Worm (Caenorhabditis elegans) whole organism, L3 larva: ENCODE results near the gene C44C10.3.

Source experiments
- R02D3.7 ChIP-seq: fragments of 150-350 bp; optimal IDR thresholded peaks from 2 replicates; lab custom pipeline; 2014; ENCODE audit warnings: missing biosample characterization, missing genetic modification characterization
- ZK546.5 ChIP-seq: sonication (generic microtip); optimal IDR thresholded peaks from 2 replicates; lab custom pipeline; 2017; ENCODE audit warnings: missing biosample characterization, missing genetic modification characterization
- ama-1 ChIP-seq: fragments of 150-350 bp; optimal IDR thresholded peaks from 2 replicates; lab custom pipeline; 2018
- ceh-16 ChIP-seq: sonication (generic microtip); optimal IDR thresholded peaks from 2 replicates; lab custom pipeline; 2017; ENCODE audit warnings: missing biosample characterization, missing genetic modification characterization
- ceh-28 ChIP-seq: fragments of 150-350 bp; optimal IDR thresholded peaks from 2 replicates; lab custom pipeline; 2014; ENCODE audit warnings: missing biosample characterization, missing genetic modification reagents, missing genetic modification characterization
- ceh-82 ChIP-seq: fragments of 150-350 bp; optimal IDR thresholded peaks from 2 replicates; lab custom pipeline; 2014; ENCODE audit warnings: missing biosample characterization, missing genetic modification characterization
- ceh-9 ChIP-seq: sonication (generic microtip); optimal IDR thresholded peaks from 2 replicates; lab custom pipeline; 2018; ENCODE audit warnings: missing biosample characterization, missing genetic modification characterization
- daf-12 ChIP-seq: fragments of 150-350 bp; optimal IDR thresholded peaks from 2 replicates; lab custom pipeline; 2014; ENCODE audit warnings: missing biosample characterization, missing genetic modification reagents, missing genetic modification characterization
- egl-27 ChIP-seq: sonication (generic microtip); optimal IDR thresholded peaks from 4 replicates; lab custom pipeline; 2017; ENCODE audit warnings: missing biosample characterization, missing genetic modification reagents, missing genetic modification characterization
- egl-5 ChIP-seq: fragments of 150-350 bp; optimal IDR thresholded peaks from 2 replicates; lab custom pipeline; 2017; ENCODE audit warnings: missing biosample characterization, missing genetic modification reagents, missing genetic modification characterization, inconsistent platforms
- elt-1 ChIP-seq: fragments of 150-350 bp; optimal IDR thresholded peaks from 2 replicates; lab custom pipeline; 2014; ENCODE audit warnings: missing biosample characterization, missing genetic modification characterization
- elt-2 ChIP-seq: sonication (generic microtip); optimal IDR thresholded peaks from 2 replicates; lab custom pipeline; 2016; ENCODE audit warnings: missing genetic modification reagents, mild to moderate bottlenecking, missing genetic modification characterization, missing compliant biosample characterization
- elt-3 ChIP-seq, 3 experiments: fragments of 150-350 bp in 1 of 3; sonication (generic microtip) in 2 of 3; optimal IDR thresholded peaks; 2 replicates in 2 of 3; 4 replicates in 1 of 3; lab custom pipeline; 2014 to 2017; ENCODE audit warnings: missing biosample characterization in 3 of 3, missing genetic modification characterization in 3 of 3
- fkh-10 ChIP-seq: sonication (generic microtip); optimal IDR thresholded peaks from 2 replicates; lab custom pipeline; 2017; ENCODE audit warnings: missing biosample characterization, missing genetic modification reagents, missing genetic modification characterization
- fos-1 ChIP-seq: fragments of 150-350 bp; optimal IDR thresholded peaks from 2 replicates; lab custom pipeline; 2014; ENCODE audit warnings: missing biosample characterization, missing genetic modification characterization
- hmg-11 ChIP-seq: sonication (generic microtip); optimal IDR thresholded peaks from 2 replicates; lab custom pipeline; 2016; ENCODE audit warnings: missing genetic modification characterization, missing compliant biosample characterization
- jun-1 ChIP-seq: fragments of 150-350 bp; optimal IDR thresholded peaks from 2 replicates; lab custom pipeline; 2014; ENCODE audit warnings: missing biosample characterization, missing genetic modification reagents, missing genetic modification characterization
- lin-15B ChIP-seq: fragments of 150-350 bp; optimal IDR thresholded peaks from 2 replicates; lab custom pipeline; 2014; ENCODE audit warnings: missing biosample characterization, missing genetic modification characterization
- lin-39 ChIP-seq: fragments of 150-350 bp; optimal IDR thresholded peaks from 2 replicates; lab custom pipeline; 2018; ENCODE audit warnings: missing biosample characterization, missing genetic modification reagents, missing genetic modification characterization
- nfya-1 ChIP-seq: sonication (generic microtip); optimal IDR thresholded peaks from 2 replicates; lab custom pipeline; 2017; ENCODE audit warnings: missing genetic modification characterization, mild to moderate bottlenecking, missing compliant biosample characterization, antibody characterized with exemption, moderate library complexity; ENCODE audit not compliant: insufficient read depth
- nhr-11 ChIP-seq: fragments of 150-350 bp; optimal IDR thresholded peaks from 2 replicates; lab custom pipeline; 2014; ENCODE audit warnings: missing biosample characterization, missing genetic modification characterization
- nhr-12 ChIP-seq: fragments of 150-350 bp; optimal IDR thresholded peaks from 2 replicates; lab custom pipeline; 2014; ENCODE audit warnings: missing biosample characterization, missing genetic modification characterization
- nhr-23 ChIP-seq: fragments of 150-350 bp; optimal IDR thresholded peaks from 2 replicates; lab custom pipeline; 2014; ENCODE audit warnings: missing biosample characterization, missing genetic modification reagents, missing genetic modification characterization
- nhr-237 ChIP-seq: fragments of 150-350 bp; optimal IDR thresholded peaks from 2 replicates; lab custom pipeline; 2014; ENCODE audit warnings: missing biosample characterization, missing genetic modification characterization
- nhr-25 ChIP-seq: sonication (generic microtip); optimal IDR thresholded peaks from 2 replicates; lab custom pipeline; 2017; ENCODE audit warnings: missing biosample characterization, missing genetic modification characterization
- nhr-43 ChIP-seq: sonication (generic microtip); optimal IDR thresholded peaks from 2 replicates; lab custom pipeline; 2016; ENCODE audit warnings: mild to moderate bottlenecking, missing genetic modification characterization, missing compliant biosample characterization; ENCODE audit not compliant: poor library complexity, severe bottlenecking
- nhr-67 ChIP-seq: fragments of 150-350 bp; optimal IDR thresholded peaks from 2 replicates; lab custom pipeline; 2014; ENCODE audit warnings: missing biosample characterization, missing genetic modification characterization
- nhr-77 ChIP-seq: fragments of 150-350 bp; optimal IDR thresholded peaks from 2 replicates; lab custom pipeline; 2014; ENCODE audit warnings: missing biosample characterization, missing genetic modification characterization
- pha-4 ChIP-seq: fragments of 150-350 bp; optimal IDR thresholded peaks from 2 replicates; lab custom pipeline; 2014; ENCODE audit warnings: missing biosample characterization, missing genetic modification reagents, missing genetic modification characterization
- pqm-1 ChIP-seq: fragments of 150-350 bp; optimal IDR thresholded peaks from 2 replicates; lab custom pipeline; 2017; ENCODE audit warnings: missing biosample characterization, missing genetic modification characterization, inconsistent platforms
- sea-2 ChIP-seq: fragments of 150-350 bp; sonication (generic microtip); optimal IDR thresholded peaks from 4 replicates; lab custom pipeline; 2014; ENCODE audit warnings: missing biosample characterization, missing genetic modification reagents, missing genetic modification characterization
- skn-1 ChIP-seq: fragments of 150-350 bp; optimal IDR thresholded peaks from 2 replicates; lab custom pipeline; 2014; ENCODE audit warnings: missing biosample characterization, missing genetic modification characterization
- snpc-4 ChIP-seq: fragments of 150-350 bp; optimal IDR thresholded peaks from 2 replicates; lab custom pipeline; 2014; ENCODE audit warnings: missing biosample characterization, missing genetic modification characterization
- tbx-2 ChIP-seq: sonication (generic microtip); optimal IDR thresholded peaks from 2 replicates; lab custom pipeline; 2016; ENCODE audit warnings: mild to moderate bottlenecking, missing genetic modification characterization, missing compliant biosample characterization
- unc-39 ChIP-seq: sonication (generic microtip); optimal IDR thresholded peaks from 4 replicates; lab custom pipeline; 2017; ENCODE audit warnings: missing biosample characterization, missing genetic modification characterization
- unc-62 ChIP-seq: fragments of 150-350 bp; sonication (generic microtip); optimal IDR thresholded peaks from 4 replicates; lab custom pipeline; 2014; ENCODE audit warnings: missing biosample characterization, missing genetic modification reagents, missing genetic modification characterization
- zag-1 ChIP-seq: fragments of 150-350 bp; optimal IDR thresholded peaks from 2 replicates; lab custom pipeline; 2014; ENCODE audit warnings: missing biosample characterization, missing genetic modification characterization

Gene C44C10.3

ce11 chrX:11702236-11702635, at the start of gene C44C10.3:
C44C10.3 (plus strand) TSS chrX:11702536.
- TF ChIP-seq nfya-1 (tag; lab: Kevin White, UChicago), result no peak
- TF ChIP-seq ZK546.5 (tag; lab: Kevin White, UChicago), result no peak
- no peak for TF ChIP-seq egl-27 (tag; lab: Kevin White, UChicago)
- no peak for TF ChIP-seq R02D3.7 (tag; lab: Kevin White, UChicago)
- no peak for TF ChIP-seq nhr-77 (tag; lab: Kevin White, UChicago)
- TF ChIP-seq fos-1 (tag; lab: Kevin White, UChicago), result no peak
- no peak for TF ChIP-seq skn-1 (tag; lab: Kevin White, UChicago)
- TF ChIP-seq elt-2 (tag; lab: Kevin White, UChicago), result no peak
- no peak for TF ChIP-seq nhr-11
- TF ChIP-seq unc-62 (GFP tag; lab: Kevin White, UChicago), result no peak
- no peak for TF ChIP-seq lin-39 (tag; lab: Kevin White, UChicago)

ce11 chrX:11656519-11657006, 45.8 kb upstream of the C44C10.3 start, which contains the start of gene T04F8.2:
T04F8.2 (minus strand) TSS chrX:11656569.
- TF ChIP-seq nfya-1 (tag; lab: Kevin White, UChicago) (peak; percentile 68), jun-1 (peak; percentile 28), ceh-82 (no peak), zag-1 (tag; lab: Kevin White, UChicago) (no peak), ceh-9 (tag; lab: Kevin White, UChicago) (no peak), fos-1 (tag; lab: Kevin White, UChicago) (no peak), elt-1 (tag; lab: Kevin White, UChicago) (no peak), egl-5 (peak; percentile 64), pha-4 (tag; lab: Kevin White, UChicago) (peak; percentile 86), nhr-67 (tag; lab: Kevin White, UChicago) (no peak), unc-39 (tag; lab: Kevin White, UChicago) (no peak), lin-15B (tag; lab: Kevin White, UChicago) (peak; percentile 50), ama-1 (lab: Kevin White, UChicago) (no peak), R02D3.7 (tag; lab: Kevin White, UChicago) (no peak), daf-12 (tag; lab: Kevin White, UChicago) (no peak), hmg-11 (tag; lab: Kevin White, UChicago) (peak; percentile 59), nhr-237 (tag; lab: Kevin White, UChicago) (no peak), snpc-4 (tag; lab: Kevin White, UChicago) (peak; percentile 58), lin-39 (tag; lab: Kevin White, UChicago) (peak; percentile 69), ceh-28 (tag; lab: Kevin White, UChicago) (peak; percentile 49), pqm-1 (tag; lab: Kevin White, UChicago) (peak; percentile 42), skn-1 (tag; lab: Kevin White, UChicago) (peak; percentile 58), elt-2 (tag; lab: Kevin White, UChicago) (peak; percentile 50), fkh-10 (GFP tag; lab: Kevin White, UChicago) (no peak), nhr-43 (tag; lab: Kevin White, UChicago) (peak; percentile 21), nhr-23 (tag; lab: Kevin White, UChicago) (peak; percentile 56), nhr-25 (tag; lab: Kevin White, UChicago) (peak; percentile 63)

- TF ChIP-seq elt-3 (tag; optimal IDR thresholded peaks at IDR 0.05; lab: Kevin White, UChicago), result no peak
- no peak for TF ChIP-seq ceh-16
- no peak for TF ChIP-seq tbx-2 (tag; lab: Kevin White, UChicago)
- TF ChIP-seq daf-12 (tag; lab: Kevin White, UChicago), result no peak
- TF ChIP-seq sea-2 (GFP tag; lab: Kevin White, UChicago), result no peak
- TF ChIP-seq R02D3.7 (tag; lab: Kevin White, UChicago), result no peak
- TF ChIP-seq ceh-82, result no peak
- TF ChIP-seq unc-39 (tag; lab: Kevin White, UChicago), result no peak
- no peak for TF ChIP-seq nhr-12 (tag; lab: Kevin White, UChicago)
- no peak for TF ChIP-seq ceh-9 (tag; lab: Kevin White, UChicago)
- TF ChIP-seq nhr-77 (tag; lab: Kevin White, UChicago), result no peak
- no peak for TF ChIP-seq ceh-28 (tag; lab: Kevin White, UChicago)
- TF ChIP-seq lin-39 (tag; lab: Kevin White, UChicago), result no peak
- TF ChIP-seq zag-1 (tag; lab: Kevin White, UChicago), result no peak
- no peak for TF ChIP-seq pqm-1 (tag; lab: Kevin White, UChicago)
- no peak for TF ChIP-seq fkh-10 (GFP tag; lab: Kevin White, UChicago)
These were observed 44.0 kb upstream of the C44C10.3 start, which contains the start of gene T04F8.3 for ce11 chrX:11658331-11658730. T04F8.3 (plus strand) TSS chrX:11658631.
